Worm (Caenorhabditis elegans): Measurements from ENCODE around the gene D1014.7.

The D1014.7 gene

ce11 chrV:8098239-8098638, 19.8 kb upstream of the D1014.7 start, which contains the start of gene str-145:
Gene str-145 (minus strand): TSS chrV:8098339.
- TF ChIP-seq tbx-2 (tag; optimal IDR thresholded peaks at IDR 0.05) (no peak), aly-2 (tag; optimal IDR thresholded peaks at IDR 0.05) (no peak), aha-1 (tag; optimal IDR thresholded peaks at IDR 0.05) (no peak), fkh-10 (GFP tag; optimal IDR thresholded peaks at IDR 0.05) (no peak), egl-27 (tag; optimal IDR thresholded peaks at IDR 0.05) (no peak)

- TF ChIP-seq fkh-8 (tag; optimal IDR thresholded peaks at IDR 0.05) (no peak), hpl-2 (GFP tag; optimal IDR thresholded peaks at IDR 0.05) (no peak), skn-1 (tag; optimal IDR thresholded peaks at IDR 0.05) (no peak), lin-35 (GFP tag; optimal IDR thresholded peaks at IDR 0.05) (no peak), C04F5.9 (tag; optimal IDR thresholded peaks at IDR 0.05) (no peak), aha-1 (tag; optimal IDR thresholded peaks at IDR 0.05) (no peak), fkh-4 (tag; optimal IDR thresholded peaks at IDR 0.05; ENCODE audit: borderline replicate concordance) (no peak), swsn-7 (tag; optimal IDR thresholded peaks at IDR 0.05) (no peak), C34B4.2 (tag; optimal IDR thresholded peaks at IDR 0.05) (no peak), dpl-1 (GFP tag; optimal IDR thresholded peaks at IDR 0.05) (no peak), ceh-63 (GFP tag; optimal IDR thresholded peaks at IDR 0.05) (no peak), nhr-76 (tag; optimal IDR thresholded peaks at IDR 0.05) (no peak), egl-13 (tag; optimal IDR thresholded peaks at IDR 0.05) (no peak), isw-1 (GFP tag; IDR thresholded peaks at IDR 0.05) (no peak), hlh-4 (tag; optimal IDR thresholded peaks at IDR 0.05) (no peak), irx-1 (tag; optimal IDR thresholded peaks at IDR 0.05) (no peak), nhr-237 (tag; optimal IDR thresholded peaks at IDR 0.05) (no peak)
Measured at ce11 chrV:8099306-8099705, 18.8 kb upstream of the D1014.7 start, which contains the start of gene sdz-23. Gene sdz-23 (plus strand): TSS chrV:8099606.

ce11 chrV:8102960-8103359, 15.1 kb upstream of the D1014.7 start, which contains the start of gene str-90:
Gene str-90 (plus strand): TSS chrV:8103260.
- TF ChIP-seq nhr-20 (tag; optimal IDR thresholded peaks at IDR 0.05) (no peak), ceh-82 (tag; optimal IDR thresholded peaks at IDR 0.05) (no peak), pqm-1 (tag; optimal IDR thresholded peaks at IDR 0.05) (no peak), dpl-1 (GFP tag; optimal IDR thresholded peaks at IDR 0.05) (no peak), C16A3.4 (tag; optimal IDR thresholded peaks at IDR 0.05) (no peak)

- TF ChIP-seq zip-4 (GFP tag; optimal IDR thresholded peaks at IDR 0.05) (no peak), nhr-77 (tag; optimal IDR thresholded peaks at IDR 0.05) (no peak), nhr-28 (tag; optimal IDR thresholded peaks at IDR 0.05) (no peak), fos-1 (tag; optimal IDR thresholded peaks at IDR 0.05) (no peak), F16B12.6 (tag; optimal IDR thresholded peaks at IDR 0.05) (no peak), C04F5.9 (tag; optimal IDR thresholded peaks at IDR 0.05) (no peak), nhr-11 (tag; optimal IDR thresholded peaks at IDR 0.05) (no peak), sox-4 (tag; optimal IDR thresholded peaks at IDR 0.05) (no peak), egl-27 (tag; optimal IDR thresholded peaks at IDR 0.05) (no peak), fkh-4 (tag; optimal IDR thresholded peaks at IDR 0.05; ENCODE audit: borderline replicate concordance) (no peak), tbx-2 (tag; optimal IDR thresholded peaks at IDR 0.05) (no peak), nhr-76 (tag; optimal IDR thresholded peaks at IDR 0.05) (no peak), ztf-4 (tag; optimal IDR thresholded peaks at IDR 0.05) (no peak), nhr-12 (tag; optimal IDR thresholded peaks at IDR 0.05) (no peak), unc-86 (tag; optimal IDR thresholded peaks at IDR 0.05) (no peak), isw-1 (GFP tag; IDR thresholded peaks at IDR 0.05) (no peak), snpc-4 (tag; optimal IDR thresholded peaks at IDR 0.05) (no peak), ces-1 (GFP tag; optimal IDR thresholded peaks at IDR 0.05) (no peak)
Measured at ce11 chrV:8104473-8104872, 13.6 kb upstream of the D1014.7 start, which contains the start of gene srlf-16. Gene srlf-16 (plus strand): TSS chrV:8104773.

ce11 chrV:8108670-8109069, 9.4 kb upstream of the D1014.7 start, which contains the start of gene myo-5:
Gene myo-5 (plus strand): TSS chrV:8108970.
- no peak for TF ChIP-seq efl-1 (optimal IDR thresholded peaks at IDR 0.05)
- TF ChIP-seq efl-1 (GFP tag; optimal IDR thresholded peaks at IDR 0.05 in 1 of 2), result peak in 1 of 2 experiments; percentile 15
- no peak for TF ChIP-seq efl-3 (GFP tag; optimal IDR thresholded peaks at IDR 0.05)
